Worm (Caenorhabditis elegans): ENCODE measurements around the gene F49F1.17.

DNA sequence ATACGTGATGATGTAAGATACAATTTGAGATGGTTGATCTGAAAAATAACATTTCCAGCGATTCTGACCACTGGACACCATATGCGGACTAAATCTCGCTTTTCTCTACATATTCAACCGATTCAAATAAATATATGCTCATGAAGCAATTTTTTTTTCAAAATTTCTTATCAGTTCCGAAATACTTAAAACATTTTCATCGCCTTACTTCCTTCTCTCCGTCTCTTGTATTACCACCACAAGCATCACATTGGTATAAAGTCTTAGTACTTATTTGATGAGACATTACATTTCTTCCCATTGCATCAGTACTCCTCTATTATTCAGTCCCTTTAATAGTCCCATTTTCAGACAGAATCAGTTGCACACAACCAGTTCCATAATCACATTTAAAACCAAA lies 19.0 kb upstream of the F49F1.17 start, which contains the start of gene K08D10.14:
- TF ChIP-seq nhr-25 (tag; optimal IDR thresholded peaks at IDR 0.05; ENCODE audit: borderline replicate concordance, insufficient read depth): no peak
- no peak for TF ChIP-seq D1046.2 (GFP tag; IDR thresholded peaks at IDR 0.05)
- no peak for TF ChIP-seq nhr-41 (GFP tag; IDR thresholded peaks at IDR 0.05)
- no peak for TF ChIP-seq zfp-3 (GFP tag; conservative IDR thresholded peaks at IDR 0.05)
- TF ChIP-seq egl-27 (tag; optimal IDR thresholded peaks at IDR 0.05): no peak
- no peak for TF ChIP-seq R02D3.7 (tag; optimal IDR thresholded peaks at IDR 0.05)
- TF ChIP-seq daf-16 (GFP tag; optimal IDR thresholded peaks at IDR 0.05): no peak
- no peak for TF ChIP-seq daf-16 (tag; optimal IDR thresholded peaks at IDR 0.05)
- no peak for TF ChIP-seq mdl-1 (tag; optimal IDR thresholded peaks at IDR 0.05)
- no peak for TF ChIP-seq nhr-77 (tag; optimal IDR thresholded peaks at IDR 0.05)
- no peak for TF ChIP-seq lin-13 (GFP tag; optimal IDR thresholded peaks at IDR 0.05)
- TF ChIP-seq unc-39 (tag; optimal IDR thresholded peaks at IDR 0.05): no peak
- TF ChIP-seq nhr-102 (tag; optimal IDR thresholded peaks at IDR 0.05): no peak
